Worm (Caenorhabditis elegans): ENCODE data around the gene sra-11.

The sra-11 gene

ce11 chrII:10895959-10896358 lies 14.2 kb downstream of the sra-11 start:
- TF ChIP-seq ceh-36 (tag; optimal IDR thresholded peaks at IDR 0.05) (no peak), ets-7 (tag; optimal IDR thresholded peaks at IDR 0.05) (no peak), ama-1 (optimal IDR thresholded peaks at IDR 0.05) (no peak), scrt-1 (GFP tag; IDR thresholded peaks at IDR 0.05) (no peak), ceh-13 (GFP tag; optimal IDR thresholded peaks at IDR 0.05) (no peak), tbx-37 (GFP tag; conservative IDR thresholded peaks at IDR 0.05) (no peak), pes-1 (GFP tag; IDR thresholded peaks at IDR 0.05) (no peak), flt-1 (GFP tag; IDR thresholded peaks at IDR 0.05) (no peak), F13C5.2 (tag; optimal IDR thresholded peaks at IDR 0.05) (no peak), hmg-4 (GFP tag; optimal IDR thresholded peaks at IDR 0.05) (no peak), B0310.2 (tag; optimal IDR thresholded peaks at IDR 0.05) (no peak), tra-4 (tag; optimal IDR thresholded peaks at IDR 0.05) (no peak), hnd-1 (tag; optimal IDR thresholded peaks at IDR 0.05) (no peak), tbx-11 (GFP tag; IDR thresholded peaks at IDR 0.05) (no peak), aly-1 (tag; optimal IDR thresholded peaks at IDR 0.05) (no peak), sea-1 (GFP tag; conservative IDR thresholded peaks at IDR 0.05) (no peak)

- no peak for TF ChIP-seq hnd-1 (tag; optimal IDR thresholded peaks at IDR 0.05)
- TF ChIP-seq ama-1 (optimal IDR thresholded peaks at IDR 0.05): no peak
- TF ChIP-seq hmbx-1 (tag; optimal IDR thresholded peaks at IDR 0.05): no peak
Observed at ce11 chrII:10894996-10895395, 15.1 kb downstream of the sra-11 start, which contains the start of gene sra-10. Gene sra-10, minus strand, starts transcription at chrII:10895096.

- TF ChIP-seq sea-1 (GFP tag; conservative IDR thresholded peaks at IDR 0.05) (no peak), hmbx-1 (tag; optimal IDR thresholded peaks at IDR 0.05) (no peak), scrt-1 (GFP tag; IDR thresholded peaks at IDR 0.05) (no peak), hnd-1 (tag; optimal IDR thresholded peaks at IDR 0.05) (no peak), aly-1 (tag; optimal IDR thresholded peaks at IDR 0.05) (no peak)
Observed at ce11 chrII:10888979-10889378, 21.1 kb downstream of the sra-11 start, which contains the start of gene ptr-8. Gene ptr-8, plus strand, starts transcription at chrII:10889279.

- no peak for TF ChIP-seq hmbx-1 (tag; optimal IDR thresholded peaks at IDR 0.05)
- no peak for TF ChIP-seq hnd-1 (tag; optimal IDR thresholded peaks at IDR 0.05)
- no peak for TF ChIP-seq sea-1 (GFP tag; conservative IDR thresholded peaks at IDR 0.05)
- TF ChIP-seq F13C5.2 (tag; optimal IDR thresholded peaks at IDR 0.05): no peak
- no peak for TF ChIP-seq ama-1 (optimal IDR thresholded peaks at IDR 0.05)
Observed at ce11 chrII:10887097-10887496, 23.0 kb downstream of the sra-11 start.

- no peak for TF ChIP-seq tra-4 (tag; optimal IDR thresholded peaks at IDR 0.05)
- no peak for TF ChIP-seq tbx-11 (GFP tag; IDR thresholded peaks at IDR 0.05)
- TF ChIP-seq ceh-36 (tag; optimal IDR thresholded peaks at IDR 0.05): no peak
- TF ChIP-seq sea-1 (GFP tag; conservative IDR thresholded peaks at IDR 0.05): no peak
- TF ChIP-seq F13C5.2 (tag; optimal IDR thresholded peaks at IDR 0.05): no peak
- TF ChIP-seq ceh-13 (GFP tag; optimal IDR thresholded peaks at IDR 0.05): no peak
- TF ChIP-seq pes-1 (GFP tag; IDR thresholded peaks at IDR 0.05): no peak
- TF ChIP-seq scrt-1 (GFP tag; IDR thresholded peaks at IDR 0.05): no peak
- TF ChIP-seq ama-1 (optimal IDR thresholded peaks at IDR 0.05): no peak
- TF ChIP-seq aly-1 (tag; optimal IDR thresholded peaks at IDR 0.05): no peak
- TF ChIP-seq hmg-4 (GFP tag; optimal IDR thresholded peaks at IDR 0.05): no peak
- no peak for TF ChIP-seq ets-7 (tag; optimal IDR thresholded peaks at IDR 0.05)
- TF ChIP-seq hnd-1 (tag; optimal IDR thresholded peaks at IDR 0.05): no peak
- TF ChIP-seq B0310.2 (tag; optimal IDR thresholded peaks at IDR 0.05): no peak
Observed at ce11 chrII:10885868-10886514, 24.1 kb downstream of the sra-11 start, which contains the start of gene F44F4.3. Gene F44F4.3, minus strand, starts transcription at chrII:10885918.

- TF ChIP-seq tbx-37 (GFP tag; conservative IDR thresholded peaks at IDR 0.05): no peak
- no peak for TF ChIP-seq pes-1 (GFP tag; IDR thresholded peaks at IDR 0.05)
- TF ChIP-seq F13C5.2 (tag; optimal IDR thresholded peaks at IDR 0.05): no peak
- TF ChIP-seq ceh-36 (tag; optimal IDR thresholded peaks at IDR 0.05): no peak
- TF ChIP-seq flt-1 (GFP tag; IDR thresholded peaks at IDR 0.05): no peak
- TF ChIP-seq tbx-11 (GFP tag; IDR thresholded peaks at IDR 0.05): no peak
Observed at ce11 chrII:10885250-10885649, 24.9 kb downstream of the sra-11 start.

ce11 chrII:10884396-10884795 lies 25.7 kb downstream of the sra-11 start, which contains the start of gene egg-3:
Gene egg-3, minus strand, starts transcription at chrII:10884441.
- TF ChIP-seq tbx-37 (GFP tag; conservative IDR thresholded peaks at IDR 0.05): no peak
- no peak for TF ChIP-seq B0310.2 (tag; optimal IDR thresholded peaks at IDR 0.05)
- no peak for TF ChIP-seq tbx-11 (GFP tag; IDR thresholded peaks at IDR 0.05)
- TF ChIP-seq flt-1 (GFP tag; IDR thresholded peaks at IDR 0.05): no peak
- TF ChIP-seq hmbx-1 (tag; optimal IDR thresholded peaks at IDR 0.05): no peak
- no peak for TF ChIP-seq ets-7 (tag; optimal IDR thresholded peaks at IDR 0.05)
- no peak for TF ChIP-seq ceh-13 (GFP tag; optimal IDR thresholded peaks at IDR 0.05)
- TF ChIP-seq tra-4 (tag; optimal IDR thresholded peaks at IDR 0.05): no peak
- no peak for TF ChIP-seq hmg-4 (GFP tag; optimal IDR thresholded peaks at IDR 0.05)

ce11 chrII:10880625-10881024 lies 29.5 kb downstream of the sra-11 start, which contains the start of gene lurp-1:
Gene lurp-1, plus strand, starts transcription at chrII:10880925.
- TF ChIP-seq sea-1 (GFP tag; conservative IDR thresholded peaks at IDR 0.05) (no peak), scrt-1 (GFP tag; IDR thresholded peaks at IDR 0.05) (no peak), ceh-36 (tag; optimal IDR thresholded peaks at IDR 0.05) (no peak), ama-1 (optimal IDR thresholded peaks at IDR 0.05) (no peak), aly-1 (tag; optimal IDR thresholded peaks at IDR 0.05) (no peak), tbx-37 (GFP tag; conservative IDR thresholded peaks at IDR 0.05) (no peak), hnd-1 (tag; optimal IDR thresholded peaks at IDR 0.05) (no peak), ets-7 (tag; optimal IDR thresholded peaks at IDR 0.05) (no peak), B0310.2 (tag; optimal IDR thresholded peaks at IDR 0.05) (no peak)

Data from whole organism, early embryonic.